Fruit fly (Drosophila melanogaster) whole organism, embryonic: ENCODE measurements around the gene RpL27A.

Experiments
- Abd-B ChIP-seq: fragments of 200-800 bp; sonication (Bioruptor generic); optimal IDR thresholded peaks from 2 replicates; lab custom pipeline; 2018; ENCODE audit warnings: missing biosample characterization, mild to moderate bottlenecking, missing genetic modification characterization, moderate library complexity
- Awh ChIP-seq: fragments of 200-800 bp; sonication (Bioruptor generic); IDR thresholded peaks from 2 replicates; pipeline ENCODE4, ENCODE4 v1.3.6; 2022; ENCODE audit warnings: missing biosample characterization, missing genetic modification characterization
- Bteb2 ChIP-seq: fragments of 200-800 bp; sonication (Bioruptor generic); optimal IDR thresholded peaks from 2 replicates; lab custom pipeline; 2016; ENCODE audit warnings: missing biosample characterization, missing genetic modification characterization
- CG10366 ChIP-seq: fragments of 200-800 bp; sonication (Bioruptor generic); IDR thresholded peaks from 2 replicates; pipeline ENCODE4 v1.3.6; 2022; ENCODE audit warnings: missing biosample characterization, missing genetic modification characterization
- CG12299 ChIP-seq: fragments of 200-800 bp; sonication (Bioruptor generic); optimal IDR thresholded peaks from 2 replicates; lab custom pipeline; 2018; ENCODE audit warnings: missing biosample characterization, mild to moderate bottlenecking, missing genetic modification characterization
- CG12744 ChIP-seq: fragments of 200-800 bp; sonication (Bioruptor generic); optimal IDR thresholded peaks from 2 replicates; lab custom pipeline; 2016; ENCODE audit warnings: missing biosample characterization, missing genetic modification characterization
- CG13894 ChIP-seq: fragments of 200-800 bp; sonication (Bioruptor generic); optimal IDR thresholded peaks from 3 replicates; lab custom pipeline; 2018; ENCODE audit warnings: missing biosample characterization, mild to moderate bottlenecking, missing genetic modification characterization, moderate library complexity
- CG14014 ChIP-seq: fragments of 200-800 bp; sonication (Bioruptor generic); IDR thresholded peaks from 2 replicates; pipeline ENCODE4 v1.3.6; 2022; ENCODE audit warnings: missing biosample characterization, missing genetic modification characterization
- CG14441 ChIP-seq: fragments of 200-800 bp; sonication (Bioruptor generic); IDR thresholded peaks from 2 replicates; pipeline ENCODE4 v1.3.6; 2022; ENCODE audit warnings: missing biosample characterization, missing genetic modification characterization
- CG17186 ChIP-seq: fragments of 200-800 bp; sonication (Bioruptor generic); optimal IDR thresholded peaks from 3 replicates; lab custom pipeline; 2017; ENCODE audit warnings: missing biosample characterization, missing genetic modification reagents, missing genetic modification characterization
- CG17385 ChIP-seq: fragments of 200-800 bp; sonication (Bioruptor generic); optimal IDR thresholded peaks from 3 replicates; lab custom pipeline; 2018; ENCODE audit warnings: missing biosample characterization, mild to moderate bottlenecking, missing genetic modification characterization
- CG17829 ChIP-seq: fragments of 200-800 bp; optimal IDR thresholded peaks from 2 replicates; lab custom pipeline; 2019; ENCODE audit warnings: missing biosample characterization, mild to moderate bottlenecking, missing genetic modification characterization, moderate library complexity
- CG18011 ChIP-seq: fragments of 200-800 bp; sonication (Bioruptor generic); optimal IDR thresholded peaks from 2 replicates; lab custom pipeline; 2017; ENCODE audit warnings: missing biosample characterization, missing genetic modification characterization, mild to moderate bottlenecking, moderate library complexity, missing genotype
- CG2875 ChIP-seq: fragments of 200-800 bp; sonication (Bioruptor generic); optimal IDR thresholded peaks from 2 replicates; lab custom pipeline; 2017; ENCODE audit warnings: missing biosample characterization, mild to moderate bottlenecking, missing genetic modification characterization, missing genetic modification reagents
- CG3065 ChIP-seq: fragments of 200-800 bp; sonication (Bioruptor generic); optimal IDR thresholded peaks from 2 replicates; lab custom pipeline; 2016; ENCODE audit warnings: missing biosample characterization, missing genetic modification characterization
- CG31365 ChIP-seq: fragments of 200-800 bp; sonication (Bioruptor generic); optimal IDR thresholded peaks from 2 replicates; lab custom pipeline; 2018; ENCODE audit warnings: missing biosample characterization, mild to moderate bottlenecking, missing genetic modification characterization
- CG34224 ChIP-seq: fragments of 200-800 bp; sonication (Bioruptor generic); IDR thresholded peaks from 3 replicates; pipeline ENCODE4 v1.3.6; 2022; ENCODE audit warnings: missing biosample characterization, missing genetic modification characterization; ENCODE audit not compliant: partially characterized antibody
- CG34422 ChIP-seq: fragments of 200-800 bp; sonication (Bioruptor generic); IDR thresholded peaks from 3 replicates; pipeline ENCODE4 v1.3.6; 2022; ENCODE audit warnings: missing biosample characterization, missing genetic modification characterization
- CG5245 ChIP-seq: fragments of 200-800 bp; sonication (Bioruptor generic); optimal IDR thresholded peaks from 3 replicates; lab custom pipeline; 2016; ENCODE audit warnings: missing biosample characterization, missing genetic modification characterization
- CG8388 ChIP-seq: fragments of 200-800 bp; sonication (Bioruptor generic); optimal IDR thresholded peaks from 2 replicates; lab custom pipeline; 2019; ENCODE audit warnings: missing biosample characterization, mild to moderate bottlenecking, missing genetic modification characterization, moderate library complexity
- CG8765 ChIP-seq: fragments of 200-800 bp; sonication (Bioruptor generic); IDR thresholded peaks from 2 replicates; pipeline ENCODE4 v1.3.6; 2022; ENCODE audit warnings: missing biosample characterization, missing genetic modification characterization
- CG8924 ChIP-seq: fragments of 200-800 bp; optimal IDR thresholded peaks from 3 replicates; lab custom pipeline; 2019; ENCODE audit warnings: missing biosample characterization, mild to moderate bottlenecking, missing genetic modification characterization, moderate library complexity
- CHES-1-like ChIP-seq: fragments of 200-800 bp; sonication (Bioruptor generic); optimal IDR thresholded peaks from 2 replicates; lab custom pipeline; 2016; ENCODE audit warnings: missing biosample characterization, missing genetic modification characterization
- CoRest ChIP-seq: fragments of 200-800 bp; sonication (Bioruptor generic); optimal IDR thresholded peaks from 3 replicates; lab custom pipeline; 2018; ENCODE audit warnings: missing biosample characterization, mild to moderate bottlenecking, missing genetic modification characterization, moderate library complexity
- Dll ChIP-seq: fragments of 200-800 bp; sonication (Bioruptor generic); IDR thresholded peaks from 4 replicates; pipeline ENCODE4 v1.3.6; 2022; ENCODE audit warnings: missing biosample characterization, missing genetic modification characterization; ENCODE audit not compliant: partially characterized antibody
- Dp ChIP-seq: fragments of 200-800 bp; sonication (Bioruptor generic); optimal IDR thresholded peaks from 2 replicates; lab custom pipeline; 2018; ENCODE audit warnings: missing biosample characterization, mild to moderate bottlenecking, missing genetic modification characterization, moderate library complexity
- Fer1 ChIP-seq: fragments of 200-800 bp; sonication (Bioruptor generic); optimal IDR thresholded peaks from 2 replicates; lab custom pipeline; 2017; ENCODE audit warnings: missing biosample characterization, mild to moderate bottlenecking, missing genetic modification characterization
- GATAe ChIP-seq: fragments of 200-800 bp; sonication (Bioruptor generic); conservative IDR thresholded peaks from 2 replicates; pipeline ENCODE4 v1.3.6; 2022; ENCODE audit warnings: missing biosample characterization, missing genetic modification characterization
- Gsc ChIP-seq: fragments of 200-800 bp; sonication (Bioruptor generic); IDR thresholded peaks from 2 replicates; pipeline ENCODE4 v1.3.6; 2022; ENCODE audit warnings: missing biosample characterization, missing genetic modification characterization
- HLHmδ ChIP-seq: fragments of 200-800 bp; sonication (Bioruptor generic); optimal IDR thresholded peaks from 2 replicates; lab custom pipeline; 2018; ENCODE audit warnings: missing biosample characterization, mild to moderate bottlenecking, missing genetic modification characterization, moderate library complexity
- Stat92E ChIP-seq, 3 experiments: fragments of >200 bp in 2 of 3; fragments of 200-800 bp in 1 of 3; sonication (Bioruptor generic) in 1 of 3; optimal IDR thresholded peaks; 2 replicates each; lab custom pipeline; 2017 to 2019; ENCODE audit warnings: missing biosample characterization in 3 of 3, missing genetic modification characterization in 3 of 3, mild to moderate bottlenecking in 1 of 3, moderate library complexity in 1 of 3
- Xbp1 ChIP-seq: fragments of 200-800 bp; sonication (Bioruptor generic); optimal IDR thresholded peaks from 3 replicates; lab custom pipeline; 2016; ENCODE audit warnings: missing biosample characterization, mild to moderate bottlenecking, missing genetic modification characterization
- bowl ChIP-seq: fragments of 200-800 bp; sonication (Bioruptor generic); IDR thresholded peaks from 2 replicates; pipeline ENCODE4 v1.3.6; 2022; ENCODE audit warnings: missing biosample characterization, missing genetic modification characterization
- btn ChIP-seq: fragments of 200-800 bp; sonication (Bioruptor generic); optimal IDR thresholded peaks from 2 replicates; lab custom pipeline; 2016; ENCODE audit warnings: missing biosample characterization, missing genetic modification characterization
- ci ChIP-seq: fragments of 200-800 bp; sonication (Bioruptor generic); IDR thresholded peaks from 3 replicates; pipeline ENCODE4 v1.3.6; 2022; ENCODE audit warnings: missing biosample characterization, missing genetic modification characterization
- fd96Cb ChIP-seq: fragments of 200-800 bp; sonication (Bioruptor generic); optimal IDR thresholded peaks from 2 replicates; lab custom pipeline; 2018; ENCODE audit warnings: missing biosample characterization, mild to moderate bottlenecking, missing genetic modification characterization, moderate library complexity
- kni ChIP-seq: fragments of 200-800 bp; sonication (Bioruptor generic); optimal IDR thresholded peaks from 3 replicates; lab custom pipeline; 2017; ENCODE audit warnings: mild to moderate bottlenecking, missing biosample characterization, missing genetic modification reagents, missing genetic modification characterization
- knrl ChIP-seq: fragments of 200-800 bp; sonication (Bioruptor generic); IDR thresholded peaks from 3 replicates; pipeline ENCODE4 v1.3.6; 2022; ENCODE audit warnings: missing biosample characterization, missing genetic modification characterization; ENCODE audit not compliant: partially characterized antibody
- lola ChIP-seq, 3 experiments: fragments of >200 bp in 2 of 3; fragments of 200-800 bp in 1 of 3; sonication (Bioruptor generic) in 1 of 3; optimal IDR thresholded peaks; 2 replicates each; lab custom pipeline; 2017 to 2019; ENCODE audit warnings: missing biosample characterization in 3 of 3, missing genetic modification characterization in 3 of 3, mild to moderate bottlenecking in 1 of 3, moderate library complexity in 1 of 3
- nau ChIP-seq: fragments of 200-800 bp; sonication (Bioruptor generic); optimal IDR thresholded peaks from 3 replicates; lab custom pipeline; 2017; ENCODE audit warnings: missing biosample characterization, mild to moderate bottlenecking, missing genetic modification characterization, missing genetic modification reagents
- nerfin-1 ChIP-seq: fragments of 200-800 bp; sonication (Bioruptor generic); optimal IDR thresholded peaks from 3 replicates; lab custom pipeline; 2019; ENCODE audit warnings: missing biosample characterization, mild to moderate bottlenecking, missing genetic modification characterization, moderate library complexity
- oc ChIP-seq: fragments of 200-800 bp; sonication (Bioruptor generic); optimal IDR thresholded peaks from 2 replicates; lab custom pipeline; 2018; ENCODE audit warnings: missing biosample characterization, mild to moderate bottlenecking, missing genetic modification characterization, moderate library complexity
- odd ChIP-seq: fragments of 200-800 bp; sonication (Bioruptor generic); optimal IDR thresholded peaks from 2 replicates; lab custom pipeline; 2017; ENCODE audit warnings: missing biosample characterization, mild to moderate bottlenecking, missing genetic modification characterization
- pita ChIP-seq: fragments of 200-800 bp; sonication (Bioruptor generic); optimal IDR thresholded peaks from 2 replicates; lab custom pipeline; 2017; ENCODE audit warnings: missing biosample characterization, mild to moderate bottlenecking, missing genetic modification characterization
- prd ChIP-seq, 3 experiments: fragments of >200 bp in 2 of 3; fragments of 200-800 bp in 1 of 3; sonication (Bioruptor generic) in 1 of 3; optimal IDR thresholded peaks in 2 of 3; IDR thresholded peaks in 1 of 3; 2 replicates in 2 of 3; 3 replicates in 1 of 3; pipeline versions ENCODE4 v1.3.6 to Lab custom; 2017 to 2022; ENCODE audit warnings: missing biosample characterization in 1 of 3, missing genetic modification characterization in 1 of 3
- so ChIP-seq: fragments of 200-800 bp; sonication (Bioruptor generic); IDR thresholded peaks from 3 replicates; pipeline ENCODE4 v1.3.6; 2022; ENCODE audit warnings: missing biosample characterization, missing genetic modification characterization
- sob ChIP-seq: fragments of 200-800 bp; sonication (Bioruptor generic); IDR thresholded peaks from 2 replicates; pipeline ENCODE4 v1.3.6; 2022; ENCODE audit warnings: missing biosample characterization, missing genetic modification characterization
- zf30C ChIP-seq: fragments of 200-800 bp; sonication (Bioruptor generic); optimal IDR thresholded peaks from 3 replicates; lab custom pipeline; 2018; ENCODE audit warnings: missing biosample characterization, mild to moderate bottlenecking, missing genetic modification characterization

RpL27A gene

DNA sequence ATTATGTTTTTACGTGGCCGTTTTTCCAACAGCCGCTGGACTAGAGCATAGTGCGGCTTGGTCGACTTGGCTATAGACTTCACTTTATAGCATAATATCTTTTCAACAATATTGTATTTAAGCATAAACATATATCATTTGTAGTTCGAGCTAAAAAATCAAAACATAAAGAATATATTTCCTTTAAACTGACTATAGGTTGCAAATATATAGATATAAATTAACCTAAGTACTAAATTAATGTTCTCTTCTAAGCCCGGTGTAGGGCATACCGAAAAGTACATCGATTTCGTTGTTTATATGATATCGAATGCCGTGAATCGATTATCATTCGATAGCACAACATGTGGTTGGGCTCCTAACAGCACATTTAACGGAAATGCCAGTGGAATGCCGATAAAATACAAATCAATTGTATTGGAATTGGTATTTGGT is 9.6 kb downstream of the RpL27A start, which contains the start of gene MFS18 (continued):
- peak; percentile 91 for TF ChIP-seq CG3065 (GFP tag; lab: Kevin White, UChicago)
- TF ChIP-seq GATAe (GFP tag; lab: Robert Waterston, UW), result peak; percentile 97
- peak; percentile 63; the same call in 2 of the 4 replicates for TF ChIP-seq Dll
- peak; percentile 85 for TF ChIP-seq odd
- peak; percentile 98 for TF ChIP-seq CG10366
- TF ChIP-seq CG2875 (GFP tag; lab: Kevin White, UChicago), result peak; percentile 94
- peak; percentile 93 for TF ChIP-seq CG8924 (tag; lab: Kevin White, UChicago)
- TF ChIP-seq Gsc (GFP tag; lab: Robert Waterston, UW), result peak; percentile 97
- peak; percentile 90 for TF ChIP-seq Bteb2 (GFP tag; lab: Kevin White, UChicago)
- TF ChIP-seq CG12744 (GFP tag; lab: Kevin White, UChicago), result peak; percentile 68
- no peak for TF ChIP-seq nau (GFP tag; lab: Kevin White, UChicago)
- no peak for TF ChIP-seq pita (GFP tag; lab: Kevin White, UChicago)
- peak; percentile 96 for TF ChIP-seq bowl (GFP tag; lab: Robert Waterston, UW)
- peak; percentile 92 for TF ChIP-seq CG12299
- TF ChIP-seq kni (GFP tag; lab: Kevin White, UChicago), result no peak
- TF ChIP-seq lola (GFP tag; optimal IDR thresholded peaks at IDR 0.05; lab: Kevin White, UChicago), result peak in 1 of 3 experiments; percentile 99
- peak; percentile 85 for TF ChIP-seq CG18011
- TF ChIP-seq HLHmδ (GFP tag; lab: Kevin White, UChicago), result no peak
- peak; percentile 100 for TF ChIP-seq fd96Cb (tag; lab: Kevin White, UChicago)
- TF ChIP-seq CG34422 (GFP tag; lab: Robert Waterston, UW), result peak; percentile 99
- no peak for TF ChIP-seq prd (optimal IDR thresholded peaks at IDR 0.05; lab: Kevin White, UChicago)
- TF ChIP-seq prd (GFP tag; IDR thresholded peaks at IDR 0.05; lab: Robert Waterston, UW), result peak; percentile 100
- TF ChIP-seq CG8765 (GFP tag; lab: Robert Waterston, UW), result peak; percentile 97
- TF ChIP-seq ci (GFP tag; lab: Robert Waterston, UW), result peak; percentile 99
- TF ChIP-seq CG13894 (tag; lab: Kevin White, UChicago), result peak; percentile 95
- peak; percentile 99 for TF ChIP-seq so (GFP tag; lab: Robert Waterston, UW)
- TF ChIP-seq Stat92E (GFP tag; optimal IDR thresholded peaks at IDR 0.05; lab: Kevin White, UChicago), result peak in 1 of 3 experiments; percentile 96
- TF ChIP-seq knrl (GFP tag; lab: Robert Waterston, UW), result no peak; the same call in 2 of the 3 replicates
- peak; percentile 25 for TF ChIP-seq btn (GFP tag; lab: Kevin White, UChicago)
- TF ChIP-seq Xbp1 (GFP tag; lab: Kevin White, UChicago), result peak; percentile 98
- peak; percentile 96 for TF ChIP-seq CG8388 (GFP tag; lab: Kevin White, UChicago)
- peak; percentile 99 for TF ChIP-seq CG17829
- peak; percentile 43 for TF ChIP-seq Dp (GFP tag; lab: Kevin White, UChicago)
- TF ChIP-seq CG34224 (GFP tag; lab: Robert Waterston, UW), result peak; percentile 74; the same call in 2 of the 3 replicates
- peak; percentile 95 for TF ChIP-seq nerfin-1 (tag; lab: Kevin White, UChicago)
- no peak for TF ChIP-seq zf30C
- TF ChIP-seq CG31365 (tag; lab: Kevin White, UChicago), result peak; percentile 89
- TF ChIP-seq CG14441 (GFP tag; lab: Robert Waterston, UW), result peak; percentile 99
- peak; percentile 92 for TF ChIP-seq CG17186
- TF ChIP-seq Awh (GFP tag; lab: Robert Waterston, UW), result peak; percentile 99
- TF ChIP-seq oc (tag; lab: Kevin White, UChicago), result peak; percentile 95
- peak; percentile 99 for TF ChIP-seq Abd-B (GFP tag; lab: Kevin White, UChicago)
- peak; percentile 92 for TF ChIP-seq CG17385 (GFP tag; lab: Kevin White, UChicago)
- TF ChIP-seq sob (GFP tag; lab: Robert Waterston, UW), result peak; percentile 98
- peak; percentile 73 for TF ChIP-seq CHES-1-like (GFP tag; lab: Kevin White, UChicago)
- TF ChIP-seq CoRest, result peak; percentile 96
- peak; percentile 96 for TF ChIP-seq CG5245 (GFP tag; lab: Kevin White, UChicago)
- TF ChIP-seq CG14014 (GFP tag; lab: Robert Waterston, UW), result peak; percentile 99
- peak; percentile 98 for TF ChIP-seq Fer1
